Worm (Caenorhabditis elegans) whole organism, late embryonic: ENCODE results near the gene Y39B6A.9.

Source experiments
- C08G9.2 ChIP-seq: sonication (generic microtip); optimal IDR thresholded peaks from 2 replicates; lab custom pipeline; 2016; ENCODE audit warnings: mild to moderate bottlenecking, missing genetic modification characterization, moderate library complexity, missing compliant biosample characterization
- K02D7.2 ChIP-seq: sonication (generic microtip); optimal IDR thresholded peaks from 2 replicates; lab custom pipeline; 2017; ENCODE audit warnings: mild to moderate bottlenecking, missing genetic modification characterization, missing compliant biosample characterization
- ahr-1 ChIP-seq: sonication (generic microtip); optimal IDR thresholded peaks from 2 replicates; lab custom pipeline; 2016; ENCODE audit warnings: missing genetic modification characterization, missing compliant biosample characterization
- ceh-14 ChIP-seq: sonication (generic microtip); optimal IDR thresholded peaks from 2 replicates; lab custom pipeline; 2016; ENCODE audit warnings: missing genotype, missing genetic modification characterization, missing compliant biosample characterization
- ceh-19 ChIP-seq: fragments of 200-800 bp; sonication (Bioruptor generic); optimal IDR thresholded peaks from 2 replicates; lab custom pipeline; 2018; ENCODE audit warnings: mild to moderate bottlenecking, missing genetic modification characterization, missing compliant biosample characterization
- ceh-34 ChIP-seq: sonication (generic microtip); optimal IDR thresholded peaks from 2 replicates; lab custom pipeline; 2016; ENCODE audit warnings: mild to moderate bottlenecking, missing genetic modification characterization, missing compliant biosample characterization
- ceh-45 ChIP-seq: fragments of 200-800 bp; sonication (Bioruptor generic); IDR thresholded peaks from 2 replicates; pipeline ENCODE4 v1.3.6; 2022; ENCODE audit warnings: missing genetic modification reagents, missing genetic modification characterization, missing compliant biosample characterization
- ceh-48 ChIP-seq: sonication (generic microtip); optimal IDR thresholded peaks from 2 replicates; lab custom pipeline; 2016; ENCODE audit warnings: missing genetic modification characterization, inconsistent platforms, missing compliant biosample characterization
- dmd-4 ChIP-seq: sonication (generic microtip); optimal IDR thresholded peaks from 2 replicates; lab custom pipeline; 2016; ENCODE audit warnings: borderline replicate concordance, missing genetic modification characterization, missing compliant biosample characterization
- elt-2 ChIP-seq: sonication (generic microtip); optimal IDR thresholded peaks from 2 replicates; lab custom pipeline; 2016; ENCODE audit warnings: missing genetic modification reagents, missing genetic modification characterization, missing compliant biosample characterization
- elt-4 ChIP-seq: sonication (generic microtip); optimal IDR thresholded peaks from 2 replicates; lab custom pipeline; 2016; ENCODE audit warnings: missing genetic modification characterization, missing compliant biosample characterization
- ets-4 ChIP-seq: sonication (generic microtip); optimal IDR thresholded peaks from 2 replicates; lab custom pipeline; 2016; ENCODE audit warnings: missing genetic modification characterization, missing compliant biosample characterization
- eyg-1 ChIP-seq: sonication (generic microtip); optimal IDR thresholded peaks from 2 replicates; lab custom pipeline; 2016; ENCODE audit warnings: missing genotype, missing genetic modification characterization, missing compliant biosample characterization
- fkh-10 ChIP-seq: fragments of 150-350 bp; optimal IDR thresholded peaks from 2 replicates; lab custom pipeline; 2014; ENCODE audit warnings: missing biosample characterization, missing genetic modification reagents, missing genetic modification characterization
- gmeb-2 ChIP-seq: sonication (generic microtip); optimal IDR thresholded peaks from 2 replicates; lab custom pipeline; 2016; ENCODE audit warnings: missing genetic modification characterization, inconsistent platforms, missing compliant biosample characterization
- hlh-15 ChIP-seq: sonication (generic microtip); optimal IDR thresholded peaks from 2 replicates; lab custom pipeline; 2016; ENCODE audit warnings: missing genetic modification characterization, missing compliant biosample characterization
- hlh-6 ChIP-seq: sonication (generic microtip); optimal IDR thresholded peaks from 2 replicates; lab custom pipeline; 2016; ENCODE audit warnings: missing genotype, missing genetic modification characterization, missing compliant biosample characterization
- hlh-8 ChIP-seq: sonication (generic microtip); optimal IDR thresholded peaks from 2 replicates; lab custom pipeline; 2016; ENCODE audit warnings: missing genotype, missing genetic modification characterization, missing compliant biosample characterization
- madf-2 ChIP-seq: sonication (generic microtip); optimal IDR thresholded peaks from 2 replicates; lab custom pipeline; 2017; ENCODE audit warnings: missing genetic modification characterization, missing compliant biosample characterization
- mec-3 ChIP-seq: sonication (generic microtip); optimal IDR thresholded peaks from 2 replicates; lab custom pipeline; 2016; ENCODE audit warnings: borderline replicate concordance, missing genetic modification characterization, missing compliant biosample characterization
- nhr-11 ChIP-seq: fragments of 150-350 bp; optimal IDR thresholded peaks from 2 replicates; lab custom pipeline; 2014; ENCODE audit warnings: missing biosample characterization, missing genetic modification characterization
- nhr-232 ChIP-seq: sonication (generic microtip); optimal IDR thresholded peaks from 2 replicates; lab custom pipeline; 2016; ENCODE audit warnings: missing genetic modification characterization, missing compliant biosample characterization
- npax-4 ChIP-seq: sonication (generic microtip); optimal IDR thresholded peaks from 2 replicates; lab custom pipeline; 2016; ENCODE audit warnings: missing genetic modification characterization, missing compliant biosample characterization
- pat-9 ChIP-seq: fragments of 200-800 bp; sonication (Bioruptor generic); optimal IDR thresholded peaks from 2 replicates; lab custom pipeline; 2018; ENCODE audit warnings: mild to moderate bottlenecking, missing genetic modification characterization, moderate library complexity, missing compliant biosample characterization
- pha-2 ChIP-seq: sonication (generic microtip); optimal IDR thresholded peaks from 2 replicates; lab custom pipeline; 2017; ENCODE audit warnings: mild to moderate bottlenecking, missing genetic modification characterization, missing compliant biosample characterization
- pha-4 ChIP-seq: fragments of 150-350 bp; optimal IDR thresholded peaks from 2 replicates; lab custom pipeline; 2018; ENCODE audit warnings: missing biosample characterization, missing genetic modification reagents, missing genetic modification characterization
- pros-1 ChIP-seq: fragments of 150-350 bp; optimal IDR thresholded peaks from 2 replicates; lab custom pipeline; 2014; ENCODE audit warnings: missing biosample characterization, missing genetic modification reagents, missing genetic modification characterization
- ref-2 ChIP-seq: sonication (generic microtip); optimal IDR thresholded peaks from 2 replicates; lab custom pipeline; 2016; ENCODE audit warnings: missing genetic modification characterization, missing compliant biosample characterization
- sdc-2 ChIP-seq: sonication (generic microtip); optimal IDR thresholded peaks from 2 replicates; lab custom pipeline; 2016; ENCODE audit warnings: missing genotype, missing genetic modification characterization, missing compliant biosample characterization
- sox-2 ChIP-seq: fragments of 200-800 bp; sonication (Bioruptor generic); IDR thresholded peaks from 2 replicates; pipeline ENCODE4 v1.3.6; 2022; ENCODE audit warnings: missing genetic modification reagents, missing genetic modification characterization, missing compliant biosample characterization
- sox-4 ChIP-seq: sonication (generic microtip); optimal IDR thresholded peaks from 2 replicates; lab custom pipeline; 2017; ENCODE audit warnings: mild to moderate bottlenecking, missing genetic modification characterization, inconsistent platforms, missing compliant biosample characterization
- syd-9 ChIP-seq: sonication (generic microtip); optimal IDR thresholded peaks from 2 replicates; lab custom pipeline; 2016; ENCODE audit warnings: mild to moderate bottlenecking, missing genetic modification characterization, moderate library complexity, missing compliant biosample characterization
- tbx-7 ChIP-seq: sonication (generic microtip); optimal IDR thresholded peaks from 2 replicates; lab custom pipeline; 2016; ENCODE audit warnings: missing genotype, missing genetic modification characterization, missing compliant biosample characterization
- unc-42 ChIP-seq: sonication (generic microtip); optimal IDR thresholded peaks from 2 replicates; lab custom pipeline; 2016; ENCODE audit warnings: missing genotype, missing genetic modification characterization, missing compliant biosample characterization
- unc-86 ChIP-seq: sonication (generic microtip); optimal IDR thresholded peaks from 2 replicates; lab custom pipeline; 2016; ENCODE audit warnings: missing genetic modification characterization, missing compliant biosample characterization

The Y39B6A.9 gene

ce11 chrV:19129497-19130212, 6.7 kb upstream of the Y39B6A.9 start:
- TF ChIP-seq pros-1 (tag; lab: Kevin White, UChicago) (no peak), ceh-45 (0 out of 2 replicates have a peak, but pooled peaks have one; percentile 15)

ce11 chrV:19131848-19132401, 4.4 kb upstream of the Y39B6A.9 start:
- no peak for TF ChIP-seq sox-4
- TF ChIP-seq ceh-48 = peak; percentile 24

ce11 chrV:19133507-19133906, 2.8 kb upstream of the Y39B6A.9 start, which contains the start of gene Y39B6A.10:
Gene Y39B6A.10 (minus strand): TSS chrV:19133607.
- TF ChIP-seq ahr-1 (tag; lab: Kevin White, UChicago) = no peak
- TF ChIP-seq K02D7.2 = no peak
- no peak for TF ChIP-seq pat-9 (tag; lab: Kevin White, UChicago)
- no peak for TF ChIP-seq hlh-8 (tag; lab: Kevin White, UChicago)
- no peak for TF ChIP-seq sox-2
- no peak for TF ChIP-seq dmd-4 (tag; lab: Kevin White, UChicago)
- no peak for TF ChIP-seq tbx-7 (tag; lab: Kevin White, UChicago)
- no peak for TF ChIP-seq elt-2 (tag; lab: Kevin White, UChicago)
- no peak for TF ChIP-seq unc-86 (tag; lab: Kevin White, UChicago)
- no peak for TF ChIP-seq npax-4 (tag; lab: Kevin White, UChicago)
- no peak for TF ChIP-seq eyg-1 (tag; lab: Kevin White, UChicago)
- TF ChIP-seq nhr-232 = no peak
- no peak for TF ChIP-seq pha-4 (tag; lab: Kevin White, UChicago)
- no peak for TF ChIP-seq hlh-6 (tag; lab: Kevin White, UChicago)
- TF ChIP-seq ceh-34 = no peak
- no peak for TF ChIP-seq ceh-19 (GFP tag; lab: Kevin White, UChicago)
- TF ChIP-seq madf-2 (tag; lab: Kevin White, UChicago) = no peak
- no peak for TF ChIP-seq nhr-11 (tag; lab: Kevin White, UChicago)
- no peak for TF ChIP-seq hlh-15 (tag; lab: Kevin White, UChicago)
- TF ChIP-seq mec-3 (tag; lab: Kevin White, UChicago) = no peak

- TF ChIP-seq unc-42 (tag; lab: Kevin White, UChicago) (no peak), nhr-232 (no peak), syd-9 (tag; lab: Kevin White, UChicago) (no peak), madf-2 (tag; lab: Kevin White, UChicago) (no peak), ceh-19 (GFP tag; lab: Kevin White, UChicago) (no peak), ceh-45 (no peak), fkh-10 (no peak), ets-4 (tag; lab: Kevin White, UChicago) (no peak), sdc-2 (tag; lab: Kevin White, UChicago) (no peak), ref-2 (no peak), pha-2 (tag; lab: Kevin White, UChicago) (no peak), ceh-14 (tag; lab: Kevin White, UChicago) (no peak)
Observed at ce11 chrV:19140495-19140894, 4.2 kb downstream of the Y39B6A.9 start, which contains the start of gene cpg-23. Gene cpg-23 (plus strand): TSS chrV:19140795.

- TF ChIP-seq elt-4 (tag; lab: Kevin White, UChicago) (no peak), C08G9.2 (tag; lab: Kevin White, UChicago) (peak; percentile 12), gmeb-2 (peak; percentile 10), ceh-34 (peak; percentile 15)
Observed at ce11 chrV:19142595-19142994, 6.3 kb downstream of the Y39B6A.9 start.
